Fruit fly (Drosophila melanogaster): ENCODE data around the gene Ho.
A peak's percentile ranks its signal among the peaks of the same experiment; 100 is the strongest.

Ho gene

dm6 chr3R:11678016-11678415 is 1.5 kb upstream of the Ho start, which contains the start of gene CG18476 (continued):
- TF ChIP-seq B-H2 (GFP tag; optimal IDR thresholded peaks at IDR 0.05) (peak; percentile 78), CG10565 (GFP tag; optimal IDR thresholded peaks at IDR 0.05) (peak; percentile 28), pita (GFP tag; optimal IDR thresholded peaks at IDR 0.05) (no peak), MESR4 (GFP tag; optimal IDR thresholded peaks at IDR 0.05) (peak; percentile 48), ac (GFP tag; optimal IDR thresholded peaks at IDR 0.05) (peak; percentile 34), CG10979 (tag; optimal IDR thresholded peaks at IDR 0.05) (peak; percentile 93), Nf-YA (GFP tag; IDR thresholded peaks at IDR 0.05) (peak; percentile 79), lab (GFP tag; optimal IDR thresholded peaks at IDR 0.05) (peak; percentile 93), bigmax (GFP tag; optimal IDR thresholded peaks at IDR 0.05) (no peak), ro (GFP tag; IDR thresholded peaks at IDR 0.05) (peak; percentile 52), CG16815 (GFP tag; optimal IDR thresholded peaks at IDR 0.05) (peak; percentile 77), CG7357 (GFP tag; IDR thresholded peaks at IDR 0.05) (peak; percentile 88), GATAe (GFP tag; conservative IDR thresholded peaks at IDR 0.05) (peak; percentile 84), CG10321 (GFP tag; IDR thresholded peaks at IDR 0.05) (peak; percentile 73), kah (GFP tag; optimal IDR thresholded peaks at IDR 0.05) (peak; percentile 72), Hr78 (GFP tag; optimal IDR thresholded peaks at IDR 0.05) (peak in 1 of 2 experiments; percentile 54), tup (GFP tag; optimal IDR thresholded peaks at IDR 0.05) (peak; percentile 24), CG11093 (GFP tag; IDR thresholded peaks at IDR 0.05) (peak; percentile 86), CG8478 (optimal IDR thresholded peaks at IDR 0.05) (no peak), ham (GFP tag; IDR thresholded peaks at IDR 0.05) (peak; percentile 79), nau (GFP tag; optimal IDR thresholded peaks at IDR 0.05) (no peak), repo (GFP tag; optimal IDR thresholded peaks at IDR 0.05) (peak; percentile 21), Ets97D (GFP tag; optimal IDR thresholded peaks at IDR 0.05) (peak; percentile 61), Side (GFP tag; optimal IDR thresholded peaks at IDR 0.05) (peak; percentile 38), lov (optimal IDR thresholded peaks at IDR 0.05) (no peak), lov (GFP tag; IDR thresholded peaks at IDR 0.05) (peak; percentile 79; the same call in 2 of the 3 replicates), CG33557 (GFP tag; optimal IDR thresholded peaks at IDR 0.05) (peak; percentile 85), Ets65A (GFP tag) (peak; percentile 90), Usf (GFP tag; optimal IDR thresholded peaks at IDR 0.05) (peak; percentile 81), ara (GFP tag; IDR thresholded peaks at IDR 0.05) (peak; percentile 91), Spps (tag; optimal IDR thresholded peaks at IDR 0.05) (peak; percentile 88), CG16779 (GFP tag; IDR thresholded peaks at IDR 0.05) (peak; percentile 87), CG7963 (GFP tag; IDR thresholded peaks at IDR 0.05; ENCODE audit: partially characterized antibody) (no peak), crol (GFP tag; IDR thresholded peaks at IDR 0.05) (no peak), Lpt (GFP tag; optimal IDR thresholded peaks at IDR 0.05) (no peak), CG34376 (GFP tag; optimal IDR thresholded peaks at IDR 0.05) (peak; percentile 75), CG9876 (GFP tag; optimal IDR thresholded peaks at IDR 0.05) (no peak), CG11723 (GFP tag; optimal IDR thresholded peaks at IDR 0.05) (peak; percentile 59), CG2712 (tag; optimal IDR thresholded peaks at IDR 0.05) (peak; percentile 96), CG14441 (GFP tag; IDR thresholded peaks at IDR 0.05) (peak; percentile 95), Myb (GFP tag; optimal IDR thresholded peaks at IDR 0.05) (peak; percentile 26), aop (GFP tag; IDR thresholded peaks at IDR 0.05) (no peak), schlank (tag; optimal IDR thresholded peaks at IDR 0.05) (peak; percentile 60), CG3407 (GFP tag; optimal IDR thresholded peaks at IDR 0.05) (peak; percentile 80), CHES-1-like (GFP tag; optimal IDR thresholded peaks at IDR 0.05) (peak; percentile 52), Sry-δ (GFP tag; optimal IDR thresholded peaks at IDR 0.05) (peak; percentile 16), CG30403 (GFP tag; optimal IDR thresholded peaks at IDR 0.05) (peak; percentile 95), CG15011 (GFP tag; optimal IDR thresholded peaks at IDR 0.05) (peak; percentile 76), vnd (GFP tag; IDR thresholded peaks at IDR 0.05; ENCODE audit: partially characterized antibody) (no peak), Sox100B (GFP tag; optimal IDR thresholded peaks at IDR 0.05) (peak; percentile 90), Dad (GFP tag; optimal IDR thresholded peaks at IDR 0.05) (peak; percentile 30), mam (GFP tag; optimal IDR thresholded peaks at IDR 0.05) (peak; percentile 80)
